Worm (Caenorhabditis elegans) whole organism, midembryonic: ENCODE data around the gene C26D10.4.

Experiments used
- med-1 ChIP-seq: sonication (generic microtip); optimal IDR thresholded peaks from 2 replicates; lab custom pipeline; 2017; ENCODE audit warnings: missing genetic modification characterization, mild to moderate bottlenecking, missing compliant biosample characterization, antibody characterized with exemption, missing genetic modification reagents; ENCODE audit not compliant: insufficient read depth
- ref-1 ChIP-seq: fragments of 200-800 bp; sonication (Bioruptor generic); conservative IDR thresholded peaks from 2 replicates; pipeline ENCODE4 v1.3.6; 2022; ENCODE audit warnings: missing genetic modification reagents, missing genetic modification characterization, missing compliant biosample characterization
- ztf-23 ChIP-seq: fragments of 200-800 bp; sonication (Bioruptor generic); IDR thresholded peaks from 2 replicates; pipeline ENCODE4 v1.3.6; 2022; ENCODE audit warnings: missing genetic modification reagents, missing genetic modification characterization, missing compliant biosample characterization

DNA sequence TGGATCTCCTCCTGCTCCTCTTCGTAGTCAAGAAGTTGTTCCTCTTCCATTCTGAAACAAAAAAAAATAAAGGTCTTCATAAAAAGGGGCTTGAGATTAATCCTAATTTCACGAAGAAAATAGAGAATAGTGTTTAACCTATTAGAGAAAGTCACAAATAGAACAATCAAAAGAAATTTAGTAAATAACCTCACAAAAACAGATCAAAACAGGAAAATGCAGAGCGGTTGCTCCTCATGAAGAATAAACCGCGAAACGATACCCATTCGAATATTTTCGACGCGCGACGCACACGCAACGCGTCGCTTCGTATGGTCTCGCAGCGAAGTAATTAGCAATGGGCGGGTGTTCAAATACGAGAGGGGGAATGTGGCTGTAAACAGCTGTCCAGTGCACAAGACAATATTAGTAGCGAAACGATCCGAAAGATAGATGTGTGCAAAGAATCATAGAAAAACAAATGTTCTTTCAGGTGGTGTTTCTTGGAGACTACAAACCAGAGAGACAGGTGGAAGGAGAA is 682 bp upstream of the C26D10.4 start, which contains the start of gene hel-1:
- TF ChIP-seq ztf-23 (GFP tag; lab: Robert Waterston, UW) (no peak), med-1 (GFP tag; lab: Kevin White, UChicago) (no peak), ref-1 (GFP tag; lab: Robert Waterston, UW) (no peak)
